Worm (Caenorhabditis elegans) whole organism, L4 larva: Measurements from ENCODE around the gene lpr-5.

Experiments
- ama-1 ChIP-seq: fragments of 150-350 bp; optimal IDR thresholded peaks from 2 replicates; lab custom pipeline; 2014; ENCODE audit warnings: inconsistent platforms, mixed read lengths
- ceh-32 ChIP-seq: sonication (generic microtip); optimal IDR thresholded peaks from 2 replicates; lab custom pipeline; 2016; ENCODE audit warnings: mild to moderate bottlenecking, missing genetic modification characterization, missing compliant biosample characterization; ENCODE audit not compliant: poor library complexity
- ceh-82 ChIP-seq: sonication (generic microtip); optimal IDR thresholded peaks from 2 replicates; lab custom pipeline; 2017; ENCODE audit warnings: missing biosample characterization, missing genetic modification characterization
- dpl-1 ChIP-seq: fragments of 150-350 bp; optimal IDR thresholded peaks from 2 replicates; lab custom pipeline; 2014; ENCODE audit warnings: missing biosample characterization, missing genetic modification reagents, missing genetic modification characterization
- gei-8 ChIP-seq: fragments of 200-800 bp; sonication (Bioruptor generic); optimal IDR thresholded peaks from 2 replicates; lab custom pipeline; 2018; ENCODE audit warnings: mild to moderate bottlenecking, missing genetic modification characterization, missing compliant biosample characterization
- lin-29 ChIP-seq: fragments of 200-800 bp; sonication (Bioruptor generic); IDR thresholded peaks from 2 replicates; pipeline ENCODE4 v1.3.6; 2022; ENCODE audit warnings: missing genetic modification reagents, missing genetic modification characterization, missing compliant biosample characterization
- lin-39 ChIP-seq: fragments of 150-350 bp; optimal IDR thresholded peaks from 2 replicates; lab custom pipeline; 2014; ENCODE audit warnings: missing biosample characterization, missing genetic modification reagents, missing genetic modification characterization
- lsy-2 ChIP-seq, 2 experiments: fragments of 150-350 bp in 1 of 2; sonication (generic microtip) in 1 of 2; optimal IDR thresholded peaks; 2 replicates each; lab custom pipeline; 2014 to 2017; ENCODE audit warnings: missing biosample characterization in 2 of 2, missing genetic modification characterization in 2 of 2
- nhr-11 ChIP-seq: fragments of 150-350 bp; optimal IDR thresholded peaks from 2 replicates; lab custom pipeline; 2014; ENCODE audit warnings: missing biosample characterization, missing genetic modification characterization
- nhr-111 ChIP-seq: fragments of 200-800 bp; sonication (Bioruptor generic); optimal IDR thresholded peaks from 2 replicates; lab custom pipeline; 2018; ENCODE audit warnings: mild to moderate bottlenecking, missing genetic modification characterization, missing compliant biosample characterization
- nhr-48 ChIP-seq: sonication (generic microtip); optimal IDR thresholded peaks from 2 replicates; lab custom pipeline; 2016; ENCODE audit warnings: mild to moderate bottlenecking, missing genetic modification characterization, missing compliant biosample characterization
- php-3 ChIP-seq: fragments of 200-800 bp; sonication (Bioruptor generic); IDR thresholded peaks from 2 replicates; pipeline ENCODE4 v1.3.6; 2022; ENCODE audit warnings: missing genetic modification reagents, missing genetic modification characterization, missing compliant biosample characterization
- vab-7 ChIP-seq: fragments of 200-800 bp; sonication (Bioruptor generic); IDR thresholded peaks from 2 replicates; pipeline ENCODE4 v1.3.6; 2022; ENCODE audit warnings: missing genetic modification reagents, missing genetic modification characterization, missing compliant biosample characterization

DNA sequence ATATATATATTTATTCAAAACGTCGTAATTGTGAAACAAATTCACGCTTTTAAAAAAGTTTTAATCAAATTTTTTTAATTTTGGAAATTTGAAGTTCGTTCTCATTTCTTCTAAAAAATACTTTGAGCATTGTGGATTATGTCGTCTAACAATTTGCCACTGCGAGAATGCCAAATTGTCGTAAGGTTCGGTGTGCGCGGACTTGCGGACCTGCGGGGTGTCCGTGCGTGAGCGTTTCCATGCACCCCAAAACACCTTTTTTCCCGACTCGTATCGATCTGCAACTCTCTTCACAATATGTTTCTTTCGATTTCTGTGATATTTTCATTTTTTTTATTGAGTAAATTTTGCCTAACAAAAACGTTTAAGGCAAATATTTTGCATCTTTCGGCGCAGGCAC lies 10.8 kb downstream of the lpr-5 start:
- no peak for TF ChIP-seq gei-8 (GFP tag; lab: Kevin White, UChicago)
- TF ChIP-seq nhr-11 = no peak
- no peak for TF ChIP-seq ceh-82
- no peak for TF ChIP-seq ama-1 (lab: Kevin White, UChicago)
- TF ChIP-seq dpl-1 (GFP tag; lab: Kevin White, UChicago) = no peak
- TF ChIP-seq ceh-32 = no peak
- TF ChIP-seq lsy-2 (tag; optimal IDR thresholded peaks at IDR 0.05; lab: Kevin White, UChicago) = no peak
- no peak for TF ChIP-seq vab-7
- TF ChIP-seq lin-29 = no peak
- no peak for TF ChIP-seq php-3
- no peak for TF ChIP-seq nhr-111
- TF ChIP-seq nhr-48 = no peak
- no peak for TF ChIP-seq lin-39 (tag; lab: Kevin White, UChicago)
